Fruit fly (Drosophila melanogaster) whole organism: Measurements from ENCODE around the gene Tango5.

ENCODE experiments used
- CG8478 ChIP-seq: fragments of >200 bp; optimal IDR thresholded peaks from 2 replicates; lab custom pipeline; 2018; ENCODE audit warnings: inconsistent platforms
- Dll ChIP-seq: fragments of >200 bp; optimal IDR thresholded peaks from 2 replicates; lab custom pipeline; 2017
- EcR ChIP-seq, 2 experiments: fragments of >200 bp; optimal IDR thresholded peaks; 2 replicates each; lab custom pipeline; 2017; ENCODE audit warnings: missing biosample characterization in 2 of 2, missing genetic modification characterization in 2 of 2, missing genetic modification reagents in 2 of 2
- pan ChIP-seq: fragments of >200 bp; optimal IDR thresholded peaks from 2 replicates; lab custom pipeline; 2017
- psq ChIP-seq: fragments of >200 bp; optimal IDR thresholded peaks from 2 replicates; lab custom pipeline; 2017
- usp ChIP-seq: fragments of >200 bp; optimal IDR thresholded peaks from 2 replicates; lab custom pipeline; 2017; ENCODE audit warnings: missing biosample characterization, missing genetic modification characterization, mixed read lengths

The Tango5 gene

dm6 chrX:10764206-10764605, at the start of gene Tango5:
Gene Tango5, minus strand, starts transcription at chrX:10764413.
- TF ChIP-seq pan (lab: Kevin White, UChicago) (no peak), usp (GFP tag; lab: Kevin White, UChicago) (no peak), Dll (lab: Kevin White, UChicago) (no peak), psq (lab: Kevin White, UChicago) (no peak), CG8478 (lab: Kevin White, UChicago) (no peak), EcR (GFP tag; optimal IDR thresholded peaks at IDR 0.05; lab: Kevin White, UChicago) (no peak)

DNA sequence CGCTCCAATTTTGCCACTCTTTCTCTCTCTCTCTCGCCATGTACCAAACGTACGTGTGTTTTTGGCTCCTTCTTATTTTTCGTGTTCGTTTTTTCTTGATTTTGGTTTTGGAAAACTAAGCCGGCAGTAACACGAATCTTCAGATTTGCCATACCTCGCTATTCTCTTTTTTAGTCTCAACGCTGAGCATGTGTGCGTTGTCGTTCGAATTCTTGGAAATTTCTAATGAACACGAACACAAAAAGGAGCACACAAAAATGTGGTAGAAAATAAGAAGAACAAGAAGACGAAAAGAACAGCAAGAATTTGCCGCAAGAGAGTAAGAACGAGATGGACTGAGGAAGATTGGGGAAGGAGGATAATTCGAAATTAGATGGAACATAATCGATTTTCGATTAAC, 44.5 kb upstream of the Tango5 start:
- TF ChIP-seq CG8478 (lab: Kevin White, UChicago): no peak

DNA sequence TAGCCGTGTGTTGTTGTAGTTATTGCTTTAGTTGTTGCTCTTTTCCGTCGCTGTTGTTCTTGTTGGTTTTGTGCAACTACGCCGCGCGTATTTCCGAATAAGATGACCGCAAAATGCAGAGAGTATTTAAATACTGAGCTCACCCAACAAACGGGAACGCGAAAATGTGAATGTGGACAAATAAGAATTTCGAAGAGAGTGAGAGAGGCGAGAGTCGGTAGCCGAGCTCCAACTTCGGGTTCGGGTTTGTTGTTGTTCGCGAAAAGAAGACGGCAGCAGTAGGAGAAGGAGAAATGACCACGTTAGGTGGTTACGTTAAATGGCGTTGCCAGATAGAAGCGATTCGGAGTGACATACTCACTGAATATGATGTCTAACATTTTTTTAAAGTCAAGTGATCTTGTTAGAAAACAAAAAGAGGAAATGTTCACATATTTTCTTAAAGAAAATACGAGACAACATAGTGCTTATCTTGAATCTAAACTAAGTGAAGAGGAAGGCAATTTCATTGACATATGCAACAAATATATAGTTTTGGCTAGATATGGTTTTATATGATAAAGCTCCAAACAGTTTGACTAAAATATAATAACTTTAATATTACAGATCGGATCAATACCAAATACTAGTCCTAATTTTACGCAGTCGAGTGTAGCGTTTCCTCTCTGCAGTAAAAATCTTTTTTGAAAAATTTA, 42.7 kb upstream of the Tango5 start:
- TF ChIP-seq Dll (lab: Kevin White, UChicago) (peak; percentile 47), usp (GFP tag; lab: Kevin White, UChicago) (no peak)

dm6 chrX:10805651-10806191, 41.5 kb upstream of the Tango5 start:
- peak; percentile 71 for TF ChIP-seq Dll (lab: Kevin White, UChicago)
- TF ChIP-seq psq (lab: Kevin White, UChicago): no peak

- TF ChIP-seq Dll (lab: Kevin White, UChicago) (no peak), usp (GFP tag; lab: Kevin White, UChicago) (no peak), pan (lab: Kevin White, UChicago) (no peak), EcR (GFP tag; optimal IDR thresholded peaks at IDR 0.05; lab: Kevin White, UChicago) (no peak), CG8478 (lab: Kevin White, UChicago) (no peak), psq (lab: Kevin White, UChicago) (no peak)
These were observed 39.8 kb upstream of the Tango5 start for dm6 chrX:10804042-10804441.

DNA sequence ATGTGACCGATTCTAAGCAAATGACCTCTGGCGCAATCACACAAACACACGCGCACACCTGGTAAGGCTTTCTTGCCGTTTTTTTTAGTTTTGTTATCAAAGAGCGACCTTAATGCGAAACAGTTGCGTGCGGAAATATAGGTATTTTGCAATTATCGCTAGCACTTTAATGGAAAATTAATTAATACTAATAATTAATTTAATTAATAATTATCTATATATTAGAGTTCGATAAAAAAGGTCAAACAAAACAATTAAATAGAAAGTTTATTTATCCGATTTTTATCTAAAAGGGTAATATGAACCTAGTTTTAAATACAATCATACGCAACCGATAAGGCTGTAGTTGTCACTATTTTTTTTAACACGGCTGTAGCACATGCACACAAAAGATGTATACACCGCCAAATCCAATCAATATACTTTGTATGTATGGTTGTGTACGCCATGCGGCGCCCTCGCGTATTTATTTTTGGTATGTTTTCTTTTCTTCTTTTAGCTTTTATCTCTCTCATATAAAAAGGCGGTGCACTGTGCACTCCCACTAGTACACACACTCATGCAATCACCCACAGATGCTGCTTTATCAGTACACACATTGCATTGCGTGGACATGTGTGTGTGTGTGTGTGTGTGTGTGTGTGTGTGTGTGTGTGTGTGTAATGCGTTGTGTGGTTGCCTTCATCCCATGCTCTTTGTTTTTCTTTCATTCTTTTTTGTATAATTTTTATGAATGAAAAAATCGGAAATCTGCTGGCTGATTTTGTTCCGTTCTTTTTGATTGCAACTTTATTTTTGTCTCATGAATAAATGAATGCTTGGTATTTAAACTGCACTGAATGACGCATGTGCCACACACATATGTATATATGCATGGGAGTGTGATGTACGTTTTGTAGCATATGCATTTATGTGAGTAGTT, 38.5 kb upstream of the Tango5 start:
- TF ChIP-seq Dll (lab: Kevin White, UChicago): no peak

DNA sequence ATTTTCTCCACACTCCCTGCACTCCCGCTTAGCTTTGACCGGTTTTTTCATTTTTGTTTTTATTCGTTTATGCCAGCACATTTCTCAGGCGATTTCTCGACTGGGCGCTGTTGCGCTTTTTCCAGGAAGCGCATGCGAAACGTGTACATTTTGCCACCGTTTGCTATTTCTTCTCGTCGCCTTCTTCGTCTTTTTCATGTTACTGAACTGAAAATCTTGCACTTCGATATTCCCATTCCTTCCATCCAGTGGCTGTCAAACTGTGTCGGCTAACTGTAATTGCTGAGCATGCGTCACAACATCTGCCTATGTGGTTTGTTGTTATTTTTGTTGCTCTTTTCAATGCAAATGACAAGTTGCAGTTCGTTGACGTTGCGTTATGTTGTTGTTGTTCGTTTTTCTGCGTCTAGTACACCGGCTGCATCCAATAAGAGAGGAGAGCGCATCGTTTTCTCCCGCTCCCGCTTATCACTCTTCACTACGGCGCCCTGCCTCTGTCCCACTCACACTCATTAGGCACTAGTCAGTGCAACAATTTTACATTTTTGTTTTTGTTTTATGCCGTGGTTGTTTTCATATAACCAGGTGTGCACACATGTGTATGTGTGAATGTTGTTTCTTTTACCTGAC, 37.7 kb upstream of the Tango5 start:
- TF ChIP-seq pan (lab: Kevin White, UChicago) (no peak), EcR (GFP tag; optimal IDR thresholded peaks at IDR 0.05; lab: Kevin White, UChicago) (peak in 1 of 2 experiments; percentile 93), Dll (lab: Kevin White, UChicago) (no peak)

dm6 chrX:10801033-10801432, 36.8 kb upstream of the Tango5 start:
- TF ChIP-seq pan (lab: Kevin White, UChicago) (no peak), EcR (GFP tag; optimal IDR thresholded peaks at IDR 0.05; lab: Kevin White, UChicago) (no peak), Dll (lab: Kevin White, UChicago) (no peak), psq (lab: Kevin White, UChicago) (no peak), usp (GFP tag; lab: Kevin White, UChicago) (no peak), CG8478 (lab: Kevin White, UChicago) (no peak)

DNA sequence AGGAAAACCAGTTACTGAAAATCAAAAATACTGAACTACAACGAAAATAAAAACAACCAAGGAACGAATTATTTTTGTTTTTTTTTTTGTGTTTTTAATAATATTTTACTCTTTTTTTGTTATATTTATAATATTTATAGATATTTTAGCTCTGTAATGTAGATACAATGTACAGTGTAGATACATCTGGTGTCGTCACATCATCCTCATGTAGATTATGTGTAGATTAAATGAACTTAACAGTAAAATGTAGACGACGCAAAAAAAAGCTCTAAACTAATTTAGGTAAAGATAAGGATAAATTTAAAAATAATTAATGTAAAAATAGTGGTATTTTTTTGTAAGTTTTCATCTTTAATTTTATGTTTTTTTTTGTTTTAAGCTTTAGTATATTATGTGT, 25.1 kb upstream of the Tango5 start:
- TF ChIP-seq psq (lab: Kevin White, UChicago): no peak
- no peak for TF ChIP-seq usp (GFP tag; lab: Kevin White, UChicago)
- TF ChIP-seq CG8478 (lab: Kevin White, UChicago): no peak
- TF ChIP-seq Dll (lab: Kevin White, UChicago): no peak
- no peak for TF ChIP-seq EcR (GFP tag; optimal IDR thresholded peaks at IDR 0.05; lab: Kevin White, UChicago)
- no peak for TF ChIP-seq pan (lab: Kevin White, UChicago)

- TF ChIP-seq usp (GFP tag; lab: Kevin White, UChicago) (no peak), psq (lab: Kevin White, UChicago) (no peak), CG8478 (lab: Kevin White, UChicago) (no peak), pan (lab: Kevin White, UChicago) (no peak), Dll (lab: Kevin White, UChicago) (no peak), EcR (GFP tag; optimal IDR thresholded peaks at IDR 0.05; lab: Kevin White, UChicago) (no peak)
These were observed 23.1 kb upstream of the Tango5 start for dm6 chrX:10787352-10787751.

DNA sequence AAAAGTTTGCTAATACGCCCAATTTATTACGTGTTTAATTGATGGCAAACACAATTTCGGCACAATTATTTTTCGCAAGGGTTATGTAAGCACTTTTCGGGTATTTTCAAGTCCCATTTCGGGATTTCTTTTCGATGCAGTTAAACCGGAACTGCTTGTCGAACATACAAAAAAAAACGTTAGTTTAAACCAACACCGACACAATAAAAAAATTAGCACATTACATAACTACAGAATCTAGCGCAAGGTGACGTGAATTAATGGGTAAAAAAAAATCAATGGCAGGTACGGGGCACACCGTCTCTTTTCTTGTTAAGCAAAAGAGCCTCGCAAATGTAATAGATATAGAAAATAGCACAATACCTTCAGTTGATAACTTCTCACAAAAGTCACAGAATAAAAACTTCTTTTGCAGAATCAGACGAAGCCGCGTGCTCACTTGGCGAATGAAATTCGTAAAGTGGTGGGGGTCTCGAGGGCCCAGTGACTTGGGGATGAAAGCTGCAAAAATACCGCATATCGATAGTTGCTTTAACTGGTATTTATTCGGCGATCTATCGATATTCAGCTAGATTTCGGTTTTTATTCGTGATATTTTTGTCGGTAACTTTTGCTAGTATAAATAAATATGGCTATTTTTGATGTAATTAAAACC, 22.4 kb upstream of the Tango5 start, which contains the start of the genes Ant2 and sesB:
Ant2 (minus strand) TSS at position 465 of the 655 bp plus-strand sequence.
sesB (minus strand) TSS at position 516 of the 655 bp plus-strand sequence.
- no peak for TF ChIP-seq pan (lab: Kevin White, UChicago)
- no peak for TF ChIP-seq Dll (lab: Kevin White, UChicago)
- TF ChIP-seq usp (GFP tag; lab: Kevin White, UChicago): no peak
- no peak for TF ChIP-seq psq (lab: Kevin White, UChicago)
- TF ChIP-seq EcR (GFP tag; optimal IDR thresholded peaks at IDR 0.05; lab: Kevin White, UChicago): no peak
- TF ChIP-seq CG8478 (lab: Kevin White, UChicago): no peak
